Fruit fly (Drosophila melanogaster) whole organism, embryonic: ENCODE measurements around the gene dpr9.
A peak's percentile ranks its signal among the peaks of the same experiment; 100 is the strongest.

ENCODE experiments used
- ATbp ChIP-seq: fragments of 200-800 bp; sonication (Bioruptor generic); optimal IDR thresholded peaks from 2 replicates; lab custom pipeline; 2017; ENCODE audit warnings: missing biosample characterization, mild to moderate bottlenecking, missing genetic modification characterization, missing genetic modification reagents
- BtbVII ChIP-seq: fragments of 200-800 bp; sonication (Bioruptor generic); optimal IDR thresholded peaks from 3 replicates; lab custom pipeline; 2017; ENCODE audit warnings: missing biosample characterization, mild to moderate bottlenecking, missing genetic modification characterization
- CG10147 ChIP-seq: fragments of 200-800 bp; sonication (Bioruptor generic); optimal IDR thresholded peaks from 2 replicates; lab custom pipeline; 2019; ENCODE audit warnings: missing biosample characterization, mild to moderate bottlenecking, missing genetic modification characterization, moderate library complexity
- CG11093 ChIP-seq: fragments of 200-800 bp; sonication (Bioruptor generic); IDR thresholded peaks from 3 replicates; pipeline ENCODE4 v1.3.6; 2022; ENCODE audit warnings: missing biosample characterization, missing genetic modification characterization
- CG12155 ChIP-seq: fragments of 200-800 bp; sonication (Bioruptor generic); optimal IDR thresholded peaks from 3 replicates; lab custom pipeline; 2016; ENCODE audit warnings: missing biosample characterization, missing genetic modification characterization
- CG12236 ChIP-seq: fragments of 200-800 bp; sonication (Bioruptor generic); optimal IDR thresholded peaks from 2 replicates; lab custom pipeline; 2016; ENCODE audit warnings: missing biosample characterization, missing genetic modification characterization
- CG15011 ChIP-seq: fragments of 200-800 bp; sonication (Bioruptor generic); optimal IDR thresholded peaks from 3 replicates; lab custom pipeline; 2018; ENCODE audit warnings: missing biosample characterization, mild to moderate bottlenecking, missing genetic modification characterization
- CG16813 ChIP-seq: fragments of 200-800 bp; sonication (Bioruptor generic); IDR thresholded peaks from 3 replicates; pipeline ENCODE4 v1.3.6; 2022; ENCODE audit warnings: missing biosample characterization, missing genetic modification characterization; ENCODE audit not compliant: partially characterized antibody
- CG18262 ChIP-seq: fragments of 200-800 bp; optimal IDR thresholded peaks from 3 replicates; lab custom pipeline; 2019; ENCODE audit warnings: missing biosample characterization, mild to moderate bottlenecking, missing genetic modification characterization, moderate library complexity
- CG2116 ChIP-seq: fragments of 200-800 bp; sonication (Bioruptor generic); optimal IDR thresholded peaks from 3 replicates; lab custom pipeline; 2018; ENCODE audit warnings: missing biosample characterization, mild to moderate bottlenecking, missing genetic modification characterization
- CG3065 ChIP-seq: fragments of 200-800 bp; sonication (Bioruptor generic); optimal IDR thresholded peaks from 2 replicates; lab custom pipeline; 2016; ENCODE audit warnings: missing biosample characterization, missing genetic modification characterization
- CG31441 ChIP-seq: fragments of 200-800 bp; sonication (Bioruptor generic); IDR thresholded peaks from 2 replicates; pipeline ENCODE4 v1.3.6; 2022; ENCODE audit warnings: missing biosample characterization, missing genetic modification characterization
- CG3726 ChIP-seq: fragments of 200-800 bp; sonication (Bioruptor generic); IDR thresholded peaks from 3 replicates; pipeline ENCODE4, ENCODE4 v1.3.6; 2022; ENCODE audit warnings: missing biosample characterization, missing genetic modification characterization
- CG43689 ChIP-seq: fragments of 200-800 bp; sonication (Bioruptor generic); IDR thresholded peaks from 2 replicates; pipeline ENCODE4 v1.3.6; 2022; ENCODE audit warnings: missing biosample characterization, missing genetic modification characterization
- CG9437 ChIP-seq: fragments of 200-800 bp; sonication (Bioruptor generic); optimal IDR thresholded peaks from 2 replicates; lab custom pipeline; 2018; ENCODE audit warnings: missing biosample characterization, mild to moderate bottlenecking, missing genetic modification characterization
- D19A ChIP-seq: fragments of 200-800 bp; optimal IDR thresholded peaks from 3 replicates; lab custom pipeline; 2019; ENCODE audit warnings: missing biosample characterization, mild to moderate bottlenecking, missing genetic modification characterization, moderate library complexity
- Dbx ChIP-seq: fragments of 200-800 bp; sonication (Bioruptor generic); IDR thresholded peaks from 3 replicates; pipeline ENCODE4 v1.3.6; 2022; ENCODE audit warnings: missing biosample characterization, missing genetic modification characterization
- Hr39 ChIP-seq: fragments of >200 bp; optimal IDR thresholded peaks from 2 replicates; lab custom pipeline; 2017
- Hr51 ChIP-seq, 2 experiments: fragments of 200-800 bp; sonication (Bioruptor generic); optimal IDR thresholded peaks; 2 replicates in 1 of 2; 3 replicates in 1 of 2; lab custom pipeline; 2016 to 2018; ENCODE audit warnings: missing biosample characterization in 2 of 2, missing genetic modification characterization in 2 of 2, mild to moderate bottlenecking in 1 of 2, moderate library complexity in 1 of 2
- Hsf ChIP-seq: fragments of 200-800 bp; sonication (Bioruptor generic); optimal IDR thresholded peaks from 3 replicates; lab custom pipeline; 2016; ENCODE audit warnings: missing biosample characterization, missing genetic modification characterization
- Lpt ChIP-seq: fragments of >200 bp; optimal IDR thresholded peaks from 2 replicates; lab custom pipeline; 2018; ENCODE audit warnings: missing biosample characterization, missing genetic modification characterization
- Myb ChIP-seq: fragments of 200-800 bp; sonication (Bioruptor generic); optimal IDR thresholded peaks from 2 replicates; lab custom pipeline; 2016; ENCODE audit warnings: missing biosample characterization, missing genetic modification characterization
- Nf-YA ChIP-seq: fragments of 200-800 bp; sonication (Bioruptor generic); IDR thresholded peaks from 2 replicates; pipeline ENCODE4 v1.3.6; 2022; ENCODE audit warnings: missing biosample characterization, missing genetic modification characterization
- Opbp ChIP-seq: fragments of 200-800 bp; sonication (Bioruptor generic); IDR thresholded peaks from 3 replicates; pipeline ENCODE4 v1.3.6; 2022; ENCODE audit warnings: missing biosample characterization, missing genetic modification characterization; ENCODE audit not compliant: partially characterized antibody
- Ptx1 ChIP-seq: fragments of 200-800 bp; sonication (Bioruptor generic); IDR thresholded peaks from 2 replicates; pipeline ENCODE4 v1.3.6; 2022; ENCODE audit warnings: missing biosample characterization, missing genetic modification characterization
- Spps ChIP-seq: fragments of 200-800 bp; sonication (Bioruptor generic); optimal IDR thresholded peaks from 2 replicates; lab custom pipeline; 2018; ENCODE audit warnings: missing biosample characterization, mild to moderate bottlenecking, missing genetic modification characterization
- TFAM ChIP-seq: fragments of 200-800 bp; sonication (Bioruptor generic); optimal IDR thresholded peaks from 2 replicates; lab custom pipeline; 2017; ENCODE audit warnings: missing biosample characterization, missing genetic modification characterization, inconsistent platforms
- Tbp ChIP-seq: fragments of >200 bp; optimal IDR thresholded peaks from 2 replicates; lab custom pipeline; 2018; ENCODE audit warnings: missing biosample characterization, missing genetic modification characterization
- al ChIP-seq: fragments of 200-800 bp; sonication (Bioruptor generic); IDR thresholded peaks from 2 replicates; pipeline ENCODE4 v1.3.6; 2022; ENCODE audit warnings: missing biosample characterization, missing genetic modification characterization
- cas ChIP-seq: fragments of 200-800 bp; sonication (Bioruptor generic); IDR thresholded peaks from 2 replicates; pipeline ENCODE4 v1.3.6; 2022; ENCODE audit warnings: missing biosample characterization, missing genetic modification characterization
- danr ChIP-seq: fragments of 200-800 bp; sonication (Bioruptor generic); IDR thresholded peaks from 2 replicates; pipeline ENCODE4 v1.3.6; 2022; ENCODE audit warnings: missing biosample characterization, missing genetic modification characterization
- en ChIP-seq: fragments of 200-800 bp; sonication (Bioruptor generic); optimal IDR thresholded peaks from 2 replicates; lab custom pipeline; 2016; ENCODE audit warnings: missing biosample characterization, missing genetic modification characterization
- fd64A ChIP-seq: fragments of 200-800 bp; sonication (Bioruptor generic); optimal IDR thresholded peaks from 3 replicates; lab custom pipeline; 2018; ENCODE audit warnings: missing biosample characterization, mild to moderate bottlenecking, missing genetic modification characterization
- ftz-f1 ChIP-seq: fragments of 200-800 bp; sonication (Bioruptor generic); optimal IDR thresholded peaks from 2 replicates; lab custom pipeline; 2016; ENCODE audit warnings: missing biosample characterization, missing genetic modification characterization
- gsb ChIP-seq: fragments of 200-800 bp; sonication (Bioruptor generic); IDR thresholded peaks from 2 replicates; pipeline ENCODE4 v1.3.6; 2022; ENCODE audit warnings: missing biosample characterization, missing genetic modification characterization
- gsb-n ChIP-seq: fragments of 200-800 bp; sonication (Bioruptor generic); optimal IDR thresholded peaks from 3 replicates; lab custom pipeline; 2018; ENCODE audit warnings: missing biosample characterization, mild to moderate bottlenecking, missing genetic modification characterization
- hkb ChIP-seq, 2 experiments: fragments of 200-800 bp in 1 of 2; fragments of >200 bp in 1 of 2; sonication (Bioruptor generic) in 1 of 2; IDR thresholded peaks in 1 of 2; optimal IDR thresholded peaks in 1 of 2; 2 replicates each; pipeline versions ENCODE4 v1.3.6 to Lab custom; 2017 to 2022; ENCODE audit warnings: missing biosample characterization in 1 of 2, missing genetic modification characterization in 1 of 2
- kah ChIP-seq: fragments of 200-800 bp; sonication (Bioruptor generic); optimal IDR thresholded peaks from 2 replicates; lab custom pipeline; 2018; ENCODE audit warnings: missing biosample characterization, mild to moderate bottlenecking, missing genetic modification characterization
- klu ChIP-seq: fragments of 200-800 bp; sonication (Bioruptor generic); IDR thresholded peaks from 2 replicates; pipeline ENCODE4 v1.3.6; 2022; ENCODE audit warnings: missing biosample characterization, missing genetic modification characterization
- org-1 ChIP-seq: fragments of 200-800 bp; sonication (Bioruptor generic); optimal IDR thresholded peaks from 2 replicates; lab custom pipeline; 2017; ENCODE audit warnings: missing biosample characterization, missing genetic modification characterization
- pzg ChIP-seq: fragments of 200-800 bp; sonication (Bioruptor generic); optimal IDR thresholded peaks from 3 replicates; lab custom pipeline; 2018; ENCODE audit warnings: missing biosample characterization, mild to moderate bottlenecking, missing genetic modification characterization, moderate library complexity
- schlank ChIP-seq: fragments of 200-800 bp; sonication (Bioruptor generic); optimal IDR thresholded peaks from 2 replicates; lab custom pipeline; 2018; ENCODE audit warnings: missing biosample characterization, mild to moderate bottlenecking, missing genetic modification characterization
- seq ChIP-seq: fragments of 200-800 bp; sonication (Bioruptor generic); IDR thresholded peaks from 2 replicates; pipeline ENCODE4 v1.3.6; 2022; ENCODE audit warnings: missing biosample characterization, missing genetic modification characterization
- sisA ChIP-seq: fragments of 200-800 bp; sonication (Bioruptor generic); IDR thresholded peaks from 2 replicates; pipeline ENCODE4 v1.3.6; 2022; ENCODE audit warnings: missing biosample characterization, missing genetic modification characterization
- tgo ChIP-seq: fragments of 200-800 bp; sonication (Bioruptor generic); IDR thresholded peaks from 3 replicates; pipeline ENCODE4 v1.3.6; 2022; ENCODE audit warnings: missing biosample characterization, missing genetic modification characterization
- zfh2 ChIP-seq: fragments of 200-800 bp; sonication (Bioruptor generic); optimal IDR thresholded peaks from 2 replicates; lab custom pipeline; 2016; ENCODE audit warnings: missing biosample characterization, missing genetic modification characterization

dpr9 gene

dm6 chr3R:15087606-15088193, 10.7 kb upstream of the dpr9 start (continued):
- TF ChIP-seq kah (GFP tag; lab: Kevin White, UChicago): peak; percentile 68
- TF ChIP-seq CG18262 (tag; lab: Kevin White, UChicago): peak; percentile 78
- peak; percentile 79 for TF ChIP-seq CG43689 (GFP tag; lab: Robert Waterston, UW)
- no peak for TF ChIP-seq Tbp (GFP tag; lab: Kevin White, UChicago)
- TF ChIP-seq CG9437 (GFP tag; lab: Kevin White, UChicago): peak; percentile 62
- TF ChIP-seq CG15011: peak; percentile 55
- no peak for TF ChIP-seq hkb (optimal IDR thresholded peaks at IDR 0.05; lab: Kevin White, UChicago)
- TF ChIP-seq hkb (GFP tag; IDR thresholded peaks at IDR 0.05; lab: Robert Waterston, UW): peak; percentile 95
- TF ChIP-seq Opbp (GFP tag; lab: Robert Waterston, UW): no peak
- TF ChIP-seq Myb (GFP tag; lab: Kevin White, UChicago): peak; percentile 71
- peak; percentile 50 for TF ChIP-seq CG12236 (GFP tag; lab: Kevin White, UChicago)
- TF ChIP-seq gsb (GFP tag; lab: Robert Waterston, UW): peak; percentile 83
- peak; percentile 75 for TF ChIP-seq CG12155 (GFP tag; lab: Kevin White, UChicago)
- peak; percentile 62 for TF ChIP-seq klu
- TF ChIP-seq al (GFP tag; lab: Robert Waterston, UW): peak; percentile 82
- peak; percentile 45 for TF ChIP-seq CG3065 (GFP tag; lab: Kevin White, UChicago)
- peak; percentile 67 for TF ChIP-seq BtbVII (GFP tag; lab: Kevin White, UChicago)
- TF ChIP-seq cas: peak; percentile 80
- TF ChIP-seq CG11093 (GFP tag; lab: Robert Waterston, UW): peak; percentile 76
- TF ChIP-seq danr (GFP tag; lab: Robert Waterston, UW): peak; percentile 89
- no peak for TF ChIP-seq pzg
- peak; percentile 72 for TF ChIP-seq zfh2 (GFP tag; lab: Kevin White, UChicago)
- TF ChIP-seq CG2116 (GFP tag; lab: Kevin White, UChicago): peak; percentile 26
- no peak for TF ChIP-seq Hr39
- peak; percentile 83 for TF ChIP-seq ATbp (GFP tag; lab: Kevin White, UChicago)
- TF ChIP-seq seq (GFP tag; lab: Robert Waterston, UW): peak; percentile 90
- TF ChIP-seq tgo (GFP tag; lab: Robert Waterston, UW): peak; percentile 92
- peak; percentile 89 for TF ChIP-seq CG31441 (GFP tag; lab: Robert Waterston, UW)
- TF ChIP-seq ftz-f1 (GFP tag; lab: Kevin White, UChicago): no peak
- peak; percentile 75 for TF ChIP-seq CG10147 (GFP tag; lab: Kevin White, UChicago)
- peak; percentile 51 for TF ChIP-seq Spps
- peak; percentile 84 for TF ChIP-seq Hsf (GFP tag; lab: Kevin White, UChicago)
- TF ChIP-seq org-1 (GFP tag; lab: Kevin White, UChicago): peak; percentile 74
- TF ChIP-seq Ptx1 (GFP tag; lab: Robert Waterston, UW): peak; percentile 95
- TF ChIP-seq en (GFP tag; lab: Kevin White, UChicago): peak; percentile 87
- peak; percentile 70 for TF ChIP-seq D19A (tag; lab: Kevin White, UChicago)
- TF ChIP-seq CG16813 (GFP tag; lab: Robert Waterston, UW): no peak
- no peak for TF ChIP-seq Lpt
- TF ChIP-seq Nf-YA (GFP tag; lab: Robert Waterston, UW): peak; percentile 87
- peak; percentile 50 for TF ChIP-seq fd64A (GFP tag; lab: Kevin White, UChicago)
- TF ChIP-seq TFAM (GFP tag; lab: Kevin White, UChicago): peak; percentile 9
- TF ChIP-seq sisA (GFP tag; lab: Robert Waterston, UW): peak; percentile 93
- peak; percentile 66 for TF ChIP-seq gsb-n (tag; lab: Kevin White, UChicago)
- no peak for TF ChIP-seq schlank (tag; lab: Kevin White, UChicago)
- peak; percentile 89 for TF ChIP-seq CG3726 (GFP tag; lab: Robert Waterston, UW)
- peak; percentile 65 to 88 for TF ChIP-seq Hr51 (GFP tag; optimal IDR thresholded peaks at IDR 0.05; lab: Kevin White, UChicago)
- peak; percentile 72 for TF ChIP-seq Dbx (GFP tag; lab: Robert Waterston, UW)
